Fruit fly (Drosophila melanogaster): Measurements from ENCODE around the gene Rev1.

The Rev1 gene

dm6 chr3L:639460-640103 is 14.6 kb upstream of the Rev1 start (continued):
- TF ChIP-seq sd (tag; optimal IDR thresholded peaks at IDR 0.05): peak; percentile 98
- peak; percentile 26; the same call in 1 of the 3 replicates for TF ChIP-seq CG34422 (GFP tag; IDR thresholded peaks at IDR 0.05)
- no peak for TF ChIP-seq tgo (GFP tag; IDR thresholded peaks at IDR 0.05)
- TF ChIP-seq CG17568 (GFP tag; optimal IDR thresholded peaks at IDR 0.05): peak; percentile 30
- 0 out of 3 replicates have a peak, but pooled peaks have one; percentile 16 for TF ChIP-seq zfh1 (GFP tag; IDR thresholded peaks at IDR 0.05)
- TF ChIP-seq wdn (GFP tag; IDR thresholded peaks at IDR 0.05): no peak
- no peak for TF ChIP-seq CG13296 (GFP tag; optimal IDR thresholded peaks at IDR 0.05)
- peak; percentile 35 for TF ChIP-seq Vsx1 (GFP tag; optimal IDR thresholded peaks at IDR 0.05)
- no peak for TF ChIP-seq usp (GFP tag; optimal IDR thresholded peaks at IDR 0.05)
- no peak for TF ChIP-seq TFAM (GFP tag; optimal IDR thresholded peaks at IDR 0.05)
- TF ChIP-seq Stat92E (GFP tag; optimal IDR thresholded peaks at IDR 0.05): no peak
- TF ChIP-seq CG3995 (GFP tag; optimal IDR thresholded peaks at IDR 0.05): no peak
- TF ChIP-seq CTCF (GFP tag; optimal IDR thresholded peaks at IDR 0.05): no peak
- no peak for TF ChIP-seq disco-r (GFP tag; optimal IDR thresholded peaks at IDR 0.05)
- no peak for TF ChIP-seq CG8290 (GFP tag; optimal IDR thresholded peaks at IDR 0.05)
- TF ChIP-seq CG8290 (tag; optimal IDR thresholded peaks at IDR 0.05): peak in 1 of 2 experiments; percentile 28
- no peak for TF ChIP-seq CG12299 (tag; optimal IDR thresholded peaks at IDR 0.05)
- no peak for TF ChIP-seq Fer3 (tag; optimal IDR thresholded peaks at IDR 0.05)
- TF ChIP-seq CG4424 (GFP tag; optimal IDR thresholded peaks at IDR 0.05): no peak
- TF ChIP-seq wek (GFP tag; optimal IDR thresholded peaks at IDR 0.05): no peak
- TF ChIP-seq CG15073 (GFP tag; optimal IDR thresholded peaks at IDR 0.05): no peak
- no peak for TF ChIP-seq Nf-YB (GFP tag; optimal IDR thresholded peaks at IDR 0.05)
- no peak for TF ChIP-seq Xbp1 (GFP tag; optimal IDR thresholded peaks at IDR 0.05)
- no peak for TF ChIP-seq sima (GFP tag; optimal IDR thresholded peaks at IDR 0.05)
- TF ChIP-seq nmo (GFP tag; optimal IDR thresholded peaks at IDR 0.05): no peak
- TF ChIP-seq abd-A (tag; optimal IDR thresholded peaks at IDR 0.05): no peak
- TF ChIP-seq Lhr (GFP tag; optimal IDR thresholded peaks at IDR 0.05): no peak
- no peak for TF ChIP-seq Gug (GFP tag; IDR thresholded peaks at IDR 0.05)
- TF ChIP-seq zen (tag; optimal IDR thresholded peaks at IDR 0.05): no peak
- no peak for TF ChIP-seq CG7372 (GFP tag; IDR thresholded peaks at IDR 0.05)
- no peak for TF ChIP-seq sqz (GFP tag; optimal IDR thresholded peaks at IDR 0.05)
- no peak for TF ChIP-seq CG8765 (GFP tag; IDR thresholded peaks at IDR 0.05)
- peak; percentile 10; the same call in 1 of the 2 replicates for TF ChIP-seq CG14441 (GFP tag; IDR thresholded peaks at IDR 0.05)
- TF ChIP-seq CG14667 (GFP tag; IDR thresholded peaks at IDR 0.05): no peak
- TF ChIP-seq CG17186 (GFP tag; optimal IDR thresholded peaks at IDR 0.05): no peak
- TF ChIP-seq Dad (GFP tag; optimal IDR thresholded peaks at IDR 0.05): no peak
- TF ChIP-seq CG8924 (tag; optimal IDR thresholded peaks at IDR 0.05): peak; percentile 20
- TF ChIP-seq sr (GFP tag; IDR thresholded peaks at IDR 0.05): no peak
- TF ChIP-seq CrebB (tag; optimal IDR thresholded peaks at IDR 0.05): no peak
- peak; percentile 88 for TF ChIP-seq Med (GFP tag)
- TF ChIP-seq CG8478 (optimal IDR thresholded peaks at IDR 0.05): no peak
- no peak for TF ChIP-seq knrl (GFP tag; IDR thresholded peaks at IDR 0.05; ENCODE audit: partially characterized antibody)
- no peak for TF ChIP-seq Fer2 (tag; optimal IDR thresholded peaks at IDR 0.05)
- no peak for TF ChIP-seq az2 (GFP tag; optimal IDR thresholded peaks at IDR 0.05)
- TF ChIP-seq Dip2 (GFP tag; IDR thresholded peaks at IDR 0.05): no peak
- TF ChIP-seq en (GFP tag; optimal IDR thresholded peaks at IDR 0.05): no peak
